Worm (Caenorhabditis elegans) whole organism, L3 larva: ENCODE results near the gene T16G1.4.

Experiments used
- eor-1 ChIP-seq, 2 experiments: fragments of 150-350 bp; optimal IDR thresholded peaks; 2 replicates each; lab custom pipeline; 2014 to 2018; ENCODE audit warnings: missing biosample characterization in 2 of 2, missing genetic modification characterization in 2 of 2
- nhr-237 ChIP-seq: fragments of 150-350 bp; optimal IDR thresholded peaks from 2 replicates; lab custom pipeline; 2014; ENCODE audit warnings: missing biosample characterization, missing genetic modification characterization
- skn-1 ChIP-seq: fragments of 150-350 bp; optimal IDR thresholded peaks from 2 replicates; lab custom pipeline; 2014; ENCODE audit warnings: missing biosample characterization, missing genetic modification characterization

DNA sequence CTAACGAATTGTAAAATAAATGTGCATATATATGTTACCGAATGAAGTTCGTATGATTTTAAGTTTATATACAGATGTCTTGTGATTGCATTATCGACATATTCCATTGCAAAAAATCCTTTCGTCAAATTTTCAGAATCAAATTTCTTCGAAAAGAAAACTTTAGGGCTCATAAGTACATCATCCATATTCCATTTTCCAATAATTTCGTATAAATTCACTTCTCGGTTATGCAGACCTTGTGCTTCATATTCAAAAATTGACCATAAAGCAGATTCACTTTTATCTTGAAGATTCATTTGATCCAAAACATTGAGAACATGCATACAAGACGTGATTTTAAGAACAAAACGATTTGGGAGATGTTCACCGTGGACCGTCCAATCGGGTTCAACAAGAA is 1.8 kb upstream of the T16G1.4 start:
- no peak for TF ChIP-seq nhr-237 (tag; lab: Kevin White, UChicago)
- no peak for TF ChIP-seq skn-1 (tag; lab: Kevin White, UChicago)
- TF ChIP-seq eor-1 (tag; optimal IDR thresholded peaks at IDR 0.05; lab: Kevin White, UChicago), result no peak
